Fruit fly (Drosophila melanogaster): ENCODE results near the gene CG13693.

- no peak for TF ChIP-seq psq (optimal IDR thresholded peaks at IDR 0.05)
- TF ChIP-seq Sin3A (optimal IDR thresholded peaks at IDR 0.05) = no peak
Measured at dm6 chr2L:219441-220033, 12.8 kb upstream of the CG13693 start.
